Worm (Caenorhabditis elegans) whole organism, late embryonic: ENCODE measurements around the gene jbts-14.
"Not testable (repeated sequence)": the region's sequence is repeated elsewhere in the genome, so short reads cannot be mapped to it uniquely, and the experiment has no call there.

Experiments
- ceh-19 ChIP-seq: fragments of 200-800 bp; sonication (Bioruptor generic); optimal IDR thresholded peaks from 2 replicates; lab custom pipeline; 2018; ENCODE audit warnings: mild to moderate bottlenecking, missing genetic modification characterization, missing compliant biosample characterization
- fax-1 ChIP-seq: sonication (generic microtip); optimal IDR thresholded peaks from 2 replicates; lab custom pipeline; 2016; ENCODE audit warnings: missing genotype, missing genetic modification characterization, missing compliant biosample characterization
- nhr-11 ChIP-seq: fragments of 150-350 bp; optimal IDR thresholded peaks from 2 replicates; lab custom pipeline; 2014; ENCODE audit warnings: missing biosample characterization, missing genetic modification characterization
- rnt-1 ChIP-seq: sonication (generic microtip); optimal IDR thresholded peaks from 2 replicates; lab custom pipeline; 2016; ENCODE audit warnings: missing genetic modification characterization, missing compliant biosample characterization
- syd-9 ChIP-seq: sonication (generic microtip); optimal IDR thresholded peaks from 2 replicates; lab custom pipeline; 2016; ENCODE audit warnings: mild to moderate bottlenecking, missing genetic modification characterization, moderate library complexity, missing compliant biosample characterization

DNA sequence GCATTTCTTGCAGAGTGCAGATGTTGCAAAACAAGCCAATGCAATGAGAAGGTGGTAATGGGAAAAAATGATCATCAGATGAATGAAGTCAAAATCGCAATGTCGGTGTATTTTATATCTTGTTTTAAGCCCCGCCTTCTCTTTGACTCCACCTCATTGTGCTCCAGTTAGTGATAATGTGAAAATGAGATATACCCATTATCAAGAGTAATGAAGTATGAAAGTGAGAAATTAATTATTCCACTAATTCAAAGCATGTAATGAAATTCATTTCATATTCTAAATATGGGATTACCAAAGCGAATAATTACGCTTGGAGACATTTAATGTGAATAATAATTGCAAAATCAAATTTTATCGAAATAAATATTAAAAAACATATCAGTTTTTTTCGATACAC, 27.7 kb downstream of the jbts-14 start, which contains the start of gene M02D8.6:
- not testable (repeated sequence) for TF ChIP-seq rnt-1 (tag; lab: Kevin White, UChicago); syd-9 (tag; lab: Kevin White, UChicago); nhr-11 (tag; lab: Kevin White, UChicago); ceh-19 (GFP tag; lab: Kevin White, UChicago); fax-1 (tag; lab: Kevin White, UChicago)
